Worm (Caenorhabditis elegans): Measurements from ENCODE around the gene F09G2.1.
A peak's percentile ranks its signal among the peaks of the same experiment; 100 is the strongest.

The F09G2.1 gene

DNA sequence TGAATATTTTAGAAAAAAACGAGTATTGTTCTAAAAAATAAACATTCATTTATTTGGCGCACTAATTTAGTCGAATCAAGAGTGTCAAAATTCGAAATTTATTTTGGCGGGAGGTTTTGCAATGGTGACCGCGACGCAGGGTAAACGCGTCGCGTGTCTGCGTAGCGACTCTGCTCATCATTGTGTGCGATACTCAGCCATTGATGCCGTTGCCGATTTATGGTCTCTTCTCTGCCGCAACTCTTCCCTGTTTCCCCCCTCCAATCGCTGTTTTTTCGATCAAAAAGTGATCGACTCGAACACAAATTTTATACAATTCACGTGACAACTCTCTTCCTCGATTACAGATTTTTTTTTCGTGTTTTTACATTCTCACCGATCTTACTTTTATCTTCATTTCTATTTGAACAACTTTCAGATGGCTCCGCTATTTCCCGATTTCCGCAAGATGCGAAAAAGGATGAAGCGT is 3.5 kb upstream of the F09G2.1 start, which contains the start of gene F09G2.2 (continued):
- TF ChIP-seq F23B12.7 (tag; optimal IDR thresholded peaks at IDR 0.05; ENCODE audit: insufficient read depth) = peak; percentile 61
- peak; percentile 88 for TF ChIP-seq D2030.7 (GFP tag; IDR thresholded peaks at IDR 0.05)
- TF ChIP-seq dpff-1 (tag; optimal IDR thresholded peaks at IDR 0.05) = no peak
- TF ChIP-seq ztf-6 (GFP tag; IDR thresholded peaks at IDR 0.05) = no peak
- TF ChIP-seq ztf-18 (tag; optimal IDR thresholded peaks at IDR 0.05) = peak; percentile 70
- TF ChIP-seq B0019.2 (GFP tag; conservative IDR thresholded peaks at IDR 0.05) = 0 out of 2 replicates have a peak, but pooled peaks have one; percentile 53
- peak; percentile 84 for TF ChIP-seq tlf-1 (GFP tag; optimal IDR thresholded peaks at IDR 0.05)
- TF ChIP-seq ets-4 (GFP tag; optimal IDR thresholded peaks at IDR 0.05) = peak; percentile 42
- TF ChIP-seq C06A6.2 (GFP tag; conservative IDR thresholded peaks at IDR 0.05) = no peak; the same call in 1 of the 2 replicates
- peak; percentile 72 for TF ChIP-seq K11D2.4 (GFP tag; IDR thresholded peaks at IDR 0.05)
- peak; percentile 95 for TF ChIP-seq madf-6 (GFP tag; IDR thresholded peaks at IDR 0.05)
- peak; percentile 72 for TF ChIP-seq tbp1 (GFP tag; optimal IDR thresholded peaks at IDR 0.05)
- peak; percentile 3 to 93 (median 10) for TF ChIP-seq lin-35 (GFP tag; optimal IDR thresholded peaks at IDR 0.05)
- peak; percentile 44 for TF ChIP-seq somi-1 (GFP tag; optimal IDR thresholded peaks at IDR 0.05)
- peak; percentile 79 for TF ChIP-seq K12H6.12 (tag; optimal IDR thresholded peaks at IDR 0.05)
- no peak for TF ChIP-seq rpc-1 (optimal IDR thresholded peaks at IDR 0.05)
- no peak for TF ChIP-seq rpc-1 (tag; optimal IDR thresholded peaks at IDR 0.05)
- peak; percentile 84 for TF ChIP-seq pha-4 (tag; optimal IDR thresholded peaks at IDR 0.05)
- no peak for TF ChIP-seq aptf-3 (GFP tag; IDR thresholded peaks at IDR 0.05)
- TF ChIP-seq bed-2 (GFP tag; IDR thresholded peaks at IDR 0.05) = no peak
- TF ChIP-seq attf-6 (GFP tag; IDR thresholded peaks at IDR 0.05) = no peak
- TF ChIP-seq F37B4.10 (GFP tag; IDR thresholded peaks at IDR 0.05) = no peak
- peak; percentile 96 for TF ChIP-seq ekl-4 (GFP tag; IDR thresholded peaks at IDR 0.05)
- TF ChIP-seq snpc-1.3 (tag; optimal IDR thresholded peaks at IDR 0.05; ENCODE audit: insufficient read depth) = peak; percentile 83
- no peak for TF ChIP-seq F52B5.7 (tag; optimal IDR thresholded peaks at IDR 0.05)
- no peak for TF ChIP-seq ama-1 (optimal IDR thresholded peaks at IDR 0.05)
- no peak for TF ChIP-seq ama-1 (GFP tag; optimal IDR thresholded peaks at IDR 0.05)
- TF ChIP-seq lag-1 (GFP tag; IDR thresholded peaks at IDR 0.05) = no peak
- peak; percentile 68 for TF ChIP-seq ZK185.1 (tag; optimal IDR thresholded peaks at IDR 0.05; ENCODE audit: poor library complexity, severe bottlenecking)
- peak; percentile 96 for TF ChIP-seq dox-1 (GFP tag; IDR thresholded peaks at IDR 0.05)
- no peak for TF ChIP-seq F57C9.4 (tag; optimal IDR thresholded peaks at IDR 0.05)
- TF ChIP-seq efl-1 (GFP tag; optimal IDR thresholded peaks at IDR 0.05) = peak; percentile 88
- no peak for TF ChIP-seq B0261.1 (tag; optimal IDR thresholded peaks at IDR 0.05)
- peak; percentile 72; the same call in 1 of the 2 replicates for TF ChIP-seq hsf-1 (GFP tag; IDR thresholded peaks at IDR 0.05)
- TF ChIP-seq ztf-25 (GFP tag; IDR thresholded peaks at IDR 0.05) = 0 out of 2 replicates have a peak, but pooled peaks have one; percentile 40
- no peak for TF ChIP-seq sdz-38 (tag; optimal IDR thresholded peaks at IDR 0.05)
- no peak for TF ChIP-seq mel-28 (tag; optimal IDR thresholded peaks at IDR 0.05; ENCODE audit: borderline replicate concordance)
- no peak for TF ChIP-seq ceh-40 (GFP tag; IDR thresholded peaks at IDR 0.05)
- TF ChIP-seq mcd-1 (GFP tag; IDR thresholded peaks at IDR 0.05) = peak; percentile 85
- no peak for TF ChIP-seq nfya-1 (tag; optimal IDR thresholded peaks at IDR 0.05; ENCODE audit: borderline replicate concordance, insufficient read depth)
- TF ChIP-seq lsy-27 (tag; optimal IDR thresholded peaks at IDR 0.05; ENCODE audit: borderline replicate concordance, insufficient read depth) = no peak
- peak; percentile 14 for TF ChIP-seq atf-7 (tag; optimal IDR thresholded peaks at IDR 0.05)
- TF ChIP-seq unc-130 (GFP tag; optimal IDR thresholded peaks at IDR 0.05) = peak; percentile 32
- no peak for TF ChIP-seq sptf-2 (GFP tag; optimal IDR thresholded peaks at IDR 0.05)
- TF ChIP-seq fkh-3 (tag; optimal IDR thresholded peaks at IDR 0.05) = no peak
- peak; percentile 8 for TF ChIP-seq nhr-90 (tag; optimal IDR thresholded peaks at IDR 0.05)
- peak; percentile 55 for TF ChIP-seq him-1 (tag; optimal IDR thresholded peaks at IDR 0.05)
- TF ChIP-seq ceh-91 (GFP tag; IDR thresholded peaks at IDR 0.05) = peak; percentile 82
